Fruit fly (Drosophila melanogaster) whole organism, pupa: ENCODE data around the gene Slu7.

Experiments
- CG12605 ChIP-seq: fragments of 200-800 bp; sonication (Bioruptor generic); IDR thresholded peaks from 2 replicates; pipeline ENCODE4 v1.3.6; 2022; ENCODE audit warnings: missing biosample characterization, missing genetic modification characterization
- CG14655 ChIP-seq: fragments of 200-800 bp; sonication (Bioruptor generic); optimal IDR thresholded peaks from 3 replicates; lab custom pipeline; 2017; ENCODE audit warnings: mild to moderate bottlenecking, missing biosample characterization, missing genetic modification reagents, missing genetic modification characterization
- CG15710 ChIP-seq: fragments of 200-800 bp; sonication (Bioruptor generic); optimal IDR thresholded peaks from 2 replicates; lab custom pipeline; 2018; ENCODE audit warnings: missing biosample characterization, mild to moderate bottlenecking, missing genetic modification characterization, moderate library complexity
- CG17806 ChIP-seq: fragments of 200-800 bp; sonication (Bioruptor generic); optimal IDR thresholded peaks from 2 replicates; lab custom pipeline; 2018; ENCODE audit warnings: missing biosample characterization, mild to moderate bottlenecking, missing genetic modification characterization, moderate library complexity
- CG32121 ChIP-seq: fragments of 200-800 bp; sonication (Bioruptor generic); IDR thresholded peaks from 2 replicates; pipeline ENCODE4 v1.3.6; 2022; ENCODE audit warnings: missing biosample characterization, missing genetic modification characterization
- CG8159 ChIP-seq: fragments of 200-800 bp; sonication (Bioruptor generic); optimal IDR thresholded peaks from 3 replicates; lab custom pipeline; 2018; ENCODE audit warnings: missing biosample characterization, mild to moderate bottlenecking, missing genetic modification characterization, moderate library complexity
- CG8301 ChIP-seq: fragments of 200-800 bp; sonication (Bioruptor generic); optimal IDR thresholded peaks from 2 replicates; lab custom pipeline; 2018; ENCODE audit warnings: missing biosample characterization, mild to moderate bottlenecking, missing genetic modification characterization
- CG9948 ChIP-seq: fragments of 200-800 bp; sonication (Bioruptor generic); optimal IDR thresholded peaks from 2 replicates; lab custom pipeline; 2018; ENCODE audit warnings: missing biosample characterization, mild to moderate bottlenecking, missing genetic modification characterization, moderate library complexity
- EcR ChIP-seq: fragments of 200-800 bp; sonication (Bioruptor generic); optimal IDR thresholded peaks from 3 replicates; lab custom pipeline; 2019; ENCODE audit warnings: missing biosample characterization, missing genetic modification characterization, mild to moderate bottlenecking, moderate library complexity, missing genetic modification reagents
- Snoo ChIP-seq: fragments of 200-800 bp; sonication (Bioruptor generic); optimal IDR thresholded peaks from 3 replicates; lab custom pipeline; 2017; ENCODE audit warnings: missing biosample characterization, mild to moderate bottlenecking, missing genetic modification characterization, inconsistent platforms
- fd96Ca ChIP-seq: fragments of 200-800 bp; sonication (Bioruptor generic); IDR thresholded peaks from 3 replicates; pipeline ENCODE4 v1.3.6; 2022; ENCODE audit warnings: missing biosample characterization, missing genetic modification characterization
- gl ChIP-seq: fragments of 200-800 bp; sonication (Bioruptor generic); optimal IDR thresholded peaks from 2 replicates; lab custom pipeline; 2018; ENCODE audit warnings: missing biosample characterization, mild to moderate bottlenecking, missing genetic modification characterization
- rn ChIP-seq: fragments of 200-800 bp; sonication (Bioruptor generic); IDR thresholded peaks from 2 replicates; pipeline ENCODE4 v1.3.6; 2022; ENCODE audit warnings: missing biosample characterization, missing genetic modification characterization

dm6 chr3R:28987596-28988378 lies 51.1 kb downstream of the Slu7 start:
- TF ChIP-seq CG8159 (tag; lab: Kevin White, UChicago) (peak; percentile 67), fd96Ca (GFP tag; lab: Robert Waterston, UW) (no peak), CG12605 (GFP tag; lab: Robert Waterston, UW) (no peak), CG17806 (tag; lab: Kevin White, UChicago) (peak; percentile 12), rn (GFP tag; lab: Robert Waterston, UW) (no peak), CG9948 (tag; lab: Kevin White, UChicago) (peak; percentile 23), gl (tag; lab: Kevin White, UChicago) (no peak), CG32121 (GFP tag; lab: Robert Waterston, UW) (no peak), Snoo (no peak), EcR (GFP tag; lab: Kevin White, UChicago) (no peak), CG14655 (GFP tag; lab: Kevin White, UChicago) (peak; percentile 56), CG15710 (tag; lab: Kevin White, UChicago) (peak; percentile 47), CG8301 (tag; lab: Kevin White, UChicago) (peak; percentile 33)
